Worm (Caenorhabditis elegans): ENCODE data around the gene C03A3.1.

DNA sequence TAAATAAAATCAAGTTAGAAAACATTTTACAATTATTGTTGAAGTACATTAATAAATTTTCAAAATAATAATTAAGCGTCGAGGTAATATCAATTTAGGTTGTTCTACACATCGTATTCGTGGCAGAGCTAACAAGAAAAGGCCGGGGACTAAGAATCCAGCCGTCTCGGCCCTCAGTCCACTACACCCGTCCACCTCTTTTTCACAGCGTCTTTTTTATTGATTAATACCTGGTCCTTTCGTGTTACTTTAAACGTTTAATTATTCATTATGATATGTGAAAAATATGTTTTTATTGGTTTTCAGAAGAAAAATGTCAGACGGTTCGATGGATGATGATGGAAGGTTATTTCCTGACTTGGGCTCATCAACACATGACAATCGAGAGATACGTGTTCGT is 49.9 kb downstream of the C03A3.1 start, which contains the start of gene vhl-1:
- TF ChIP-seq ceh-82 (tag; optimal IDR thresholded peaks at IDR 0.05) (no peak), blmp-1 (tag; optimal IDR thresholded peaks at IDR 0.05; ENCODE audit: insufficient read depth) (no peak), unc-39 (tag; optimal IDR thresholded peaks at IDR 0.05) (no peak), aly-2 (tag; optimal IDR thresholded peaks at IDR 0.05) (no peak), mdl-1 (tag; optimal IDR thresholded peaks at IDR 0.05) (no peak), nhr-10 (tag; optimal IDR thresholded peaks at IDR 0.05) (no peak), unc-62 (GFP tag; optimal IDR thresholded peaks at IDR 0.05) (no peak), nhr-21 (tag; optimal IDR thresholded peaks at IDR 0.05) (no peak)
